Worm (Caenorhabditis elegans) whole organism, early embryonic: ENCODE measurements around the gene sup-12.

Source experiments
- B0310.2 ChIP-seq: sonication (generic microtip); optimal IDR thresholded peaks from 2 replicates; lab custom pipeline; 2016; ENCODE audit warnings: mild to moderate bottlenecking, missing genetic modification characterization, missing compliant biosample characterization
- ama-1 ChIP-seq: fragments of 150-350 bp; optimal IDR thresholded peaks from 2 replicates; lab custom pipeline; 2014
- ceh-36 ChIP-seq: sonication (generic microtip); optimal IDR thresholded peaks from 2 replicates; lab custom pipeline; 2016; ENCODE audit warnings: missing genetic modification characterization, inconsistent platforms, missing compliant biosample characterization
- hmbx-1 ChIP-seq: sonication (generic microtip); optimal IDR thresholded peaks from 2 replicates; lab custom pipeline; 2016; ENCODE audit warnings: mild to moderate bottlenecking, missing genetic modification characterization, missing compliant biosample characterization
- hnd-1 ChIP-seq: sonication (generic microtip); optimal IDR thresholded peaks from 2 replicates; lab custom pipeline; 2016; ENCODE audit warnings: missing genetic modification characterization, missing compliant biosample characterization
- pes-1 ChIP-seq: fragments of 200-800 bp; sonication (Bioruptor generic); IDR thresholded peaks from 2 replicates; pipeline ENCODE4 v1.3.6; 2022; ENCODE audit warnings: missing genetic modification reagents, missing genetic modification characterization, missing compliant biosample characterization
- scrt-1 ChIP-seq: fragments of 200-800 bp; sonication (Bioruptor generic); IDR thresholded peaks from 2 replicates; pipeline ENCODE4 v1.3.6; 2022; ENCODE audit warnings: missing genetic modification characterization, missing compliant biosample characterization
- tbx-37 ChIP-seq: fragments of 200-800 bp; sonication (Bioruptor generic); conservative IDR thresholded peaks from 2 replicates; pipeline ENCODE4 v1.3.6; 2022; ENCODE audit warnings: missing genetic modification reagents, missing genetic modification characterization, missing compliant biosample characterization

ce11 chrX:3866197-3866596 lies 38.2 kb upstream of the sup-12 start:
- TF ChIP-seq ama-1 (lab: Kevin White, UChicago) (no peak), hnd-1 (tag; lab: Kevin White, UChicago) (no peak), pes-1 (GFP tag; lab: Robert Waterston, UW) (no peak), ceh-36 (tag; lab: Kevin White, UChicago) (no peak), hmbx-1 (tag; lab: Kevin White, UChicago) (no peak), tbx-37 (GFP tag; lab: Robert Waterston, UW) (no peak), B0310.2 (tag; lab: Kevin White, UChicago) (no peak), scrt-1 (GFP tag; lab: Robert Waterston, UW) (no peak)
